Worm (Caenorhabditis elegans) whole organism, mixed stage, embryonic: ENCODE data around the gene erp-44.3.

ENCODE experiments used
- elt-3 ChIP-seq: fragments of 150-350 bp; optimal IDR thresholded peaks from 2 replicates; lab custom pipeline; 2014; ENCODE audit warnings: missing biosample characterization, missing genetic modification characterization
- nhr-12 ChIP-seq: fragments of 150-350 bp; optimal IDR thresholded peaks from 2 replicates; lab custom pipeline; 2014; ENCODE audit warnings: missing biosample characterization, missing genetic modification characterization
- nhr-237 ChIP-seq: fragments of 150-350 bp; optimal IDR thresholded peaks from 2 replicates; lab custom pipeline; 2014; ENCODE audit warnings: missing biosample characterization, missing genetic modification characterization
- nhr-28 ChIP-seq: fragments of 150-350 bp; optimal IDR thresholded peaks from 2 replicates; lab custom pipeline; 2014; ENCODE audit warnings: missing biosample characterization, missing genetic modification characterization

DNA sequence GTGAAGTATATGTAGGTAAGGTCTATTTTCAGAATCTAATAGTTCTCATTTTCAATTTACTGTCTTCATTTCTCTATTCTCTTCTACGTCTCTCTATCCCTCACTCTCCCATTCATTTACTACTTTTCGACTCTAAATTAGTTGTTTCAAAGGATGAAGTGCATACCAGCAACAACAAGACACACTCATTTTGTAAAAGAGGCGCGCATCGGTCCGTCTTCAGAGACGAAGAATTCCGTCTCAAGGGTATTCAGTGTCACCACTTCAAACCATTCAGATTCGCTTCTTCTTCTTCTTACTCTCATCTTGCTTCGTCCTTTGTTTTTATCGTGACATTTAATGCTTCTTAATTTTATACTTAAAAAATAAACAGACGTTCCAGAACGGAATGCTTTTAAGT lies 48.9 kb downstream of the erp-44.3 start:
- TF ChIP-seq nhr-28 (tag; lab: Kevin White, UChicago) (no peak), elt-3 (tag; lab: Kevin White, UChicago) (no peak), nhr-237 (tag; lab: Kevin White, UChicago) (no peak), nhr-12 (tag; lab: Kevin White, UChicago) (no peak)
